Worm (Caenorhabditis elegans): ENCODE results near the gene twk-4.

- TF ChIP-seq mec-3 (tag; optimal IDR thresholded peaks at IDR 0.05; ENCODE audit: borderline replicate concordance) (no peak), ceh-9 (tag; optimal IDR thresholded peaks at IDR 0.05) (no peak)
These were observed 37.0 kb downstream of the twk-4 start for ce11 chrII:9157125-9157524.

Measured in whole organism, late embryonic.